Worm (Caenorhabditis elegans) whole organism, L3 larva: Measurements from ENCODE around the gene R10E4.9.

Source experiments
- R02D3.7 ChIP-seq: fragments of 150-350 bp; optimal IDR thresholded peaks from 2 replicates; lab custom pipeline; 2014; ENCODE audit warnings: missing biosample characterization, missing genetic modification characterization
- ceh-16 ChIP-seq: sonication (generic microtip); optimal IDR thresholded peaks from 2 replicates; lab custom pipeline; 2017; ENCODE audit warnings: missing biosample characterization, missing genetic modification characterization
- egl-27 ChIP-seq: sonication (generic microtip); optimal IDR thresholded peaks from 4 replicates; lab custom pipeline; 2017; ENCODE audit warnings: missing biosample characterization, missing genetic modification reagents, missing genetic modification characterization
- elt-2 ChIP-seq: sonication (generic microtip); optimal IDR thresholded peaks from 2 replicates; lab custom pipeline; 2016; ENCODE audit warnings: missing genetic modification reagents, mild to moderate bottlenecking, missing genetic modification characterization, missing compliant biosample characterization
- elt-3 ChIP-seq, 3 experiments: fragments of 150-350 bp in 1 of 3; sonication (generic microtip) in 2 of 3; optimal IDR thresholded peaks; 2 replicates in 2 of 3; 4 replicates in 1 of 3; lab custom pipeline; 2014 to 2017; ENCODE audit warnings: missing biosample characterization in 3 of 3, missing genetic modification characterization in 3 of 3
- jun-1 ChIP-seq: fragments of 150-350 bp; optimal IDR thresholded peaks from 2 replicates; lab custom pipeline; 2014; ENCODE audit warnings: missing biosample characterization, missing genetic modification reagents, missing genetic modification characterization
- lin-15B ChIP-seq: fragments of 150-350 bp; optimal IDR thresholded peaks from 2 replicates; lab custom pipeline; 2014; ENCODE audit warnings: missing biosample characterization, missing genetic modification characterization
- nhr-76 ChIP-seq: fragments of 150-350 bp; sonication (generic microtip); optimal IDR thresholded peaks from 5 replicates; lab custom pipeline; 2014; ENCODE audit warnings: missing biosample characterization, missing genetic modification characterization
- pha-4 ChIP-seq: fragments of 150-350 bp; optimal IDR thresholded peaks from 2 replicates; lab custom pipeline; 2014; ENCODE audit warnings: missing biosample characterization, missing genetic modification reagents, missing genetic modification characterization
- pqm-1 ChIP-seq: fragments of 150-350 bp; optimal IDR thresholded peaks from 2 replicates; lab custom pipeline; 2017; ENCODE audit warnings: missing biosample characterization, missing genetic modification characterization, inconsistent platforms
- tbx-2 ChIP-seq: sonication (generic microtip); optimal IDR thresholded peaks from 2 replicates; lab custom pipeline; 2016; ENCODE audit warnings: mild to moderate bottlenecking, missing genetic modification characterization, missing compliant biosample characterization
- unc-62 ChIP-seq: fragments of 150-350 bp; sonication (generic microtip); optimal IDR thresholded peaks from 4 replicates; lab custom pipeline; 2014; ENCODE audit warnings: missing biosample characterization, missing genetic modification reagents, missing genetic modification characterization
- ztf-11 ChIP-seq: fragments of 150-350 bp; optimal IDR thresholded peaks from 2 replicates; lab custom pipeline; 2014; ENCODE audit warnings: missing biosample characterization, missing genetic modification characterization
- ztf-4 ChIP-seq: fragments of 150-350 bp; optimal IDR thresholded peaks from 2 replicates; lab custom pipeline; 2014; ENCODE audit warnings: missing biosample characterization, missing genetic modification characterization

- no peak for TF ChIP-seq elt-3 (tag; optimal IDR thresholded peaks at IDR 0.05; lab: Kevin White, UChicago)
- no peak for TF ChIP-seq egl-27 (tag; lab: Kevin White, UChicago)
- no peak for TF ChIP-seq pha-4 (tag; lab: Kevin White, UChicago)
- no peak for TF ChIP-seq ztf-11 (tag; lab: Kevin White, UChicago)
- no peak for TF ChIP-seq ceh-16 (tag; lab: Kevin White, UChicago)
- no peak for TF ChIP-seq nhr-76 (tag; lab: Kevin White, UChicago)
- TF ChIP-seq pqm-1 = no peak
- no peak for TF ChIP-seq R02D3.7 (tag; lab: Kevin White, UChicago)
- no peak for TF ChIP-seq tbx-2
- no peak for TF ChIP-seq jun-1 (tag; lab: Kevin White, UChicago)
- no peak for TF ChIP-seq elt-2 (tag; lab: Kevin White, UChicago)
- no peak for TF ChIP-seq unc-62 (GFP tag; lab: Kevin White, UChicago)
- TF ChIP-seq ztf-4 = no peak
- TF ChIP-seq lin-15B (tag; lab: Kevin White, UChicago) = no peak
These were observed 29.3 kb downstream of the R10E4.9 start for ce11 chrIII:4272864-4273263.
